Worm (Caenorhabditis elegans): Measurements from ENCODE around the gene srbc-59.

ce11 chrV:738770-739169, 39.7 kb upstream of the srbc-59 start, which contains the start of gene srj-24:
- TF ChIP-seq nhr-28 (tag; optimal IDR thresholded peaks at IDR 0.05) = no peak
- no peak for TF ChIP-seq flh-1 (GFP tag; optimal IDR thresholded peaks at IDR 0.05)
- no peak for TF ChIP-seq pha-4 (tag; optimal IDR thresholded peaks at IDR 0.05)
- no peak for TF ChIP-seq unc-62 (GFP tag; optimal IDR thresholded peaks at IDR 0.05)
- TF ChIP-seq nhr-12 (tag; optimal IDR thresholded peaks at IDR 0.05) = no peak
- TF ChIP-seq sptf-1 (tag; optimal IDR thresholded peaks at IDR 0.05) = no peak

Data from whole organism, mixed stage, embryonic.